Fruit fly (Drosophila melanogaster): ENCODE data around the gene ClC-a.

ClC-a gene

dm6 chr3R:11759971-11760370 lies 53.0 kb downstream of the ClC-a start:
- no peak for TF ChIP-seq CG9705 (GFP tag; optimal IDR thresholded peaks at IDR 0.05)
- TF ChIP-seq Dif (GFP tag; optimal IDR thresholded peaks at IDR 0.05; ENCODE audit: partially characterized antibody): peak; percentile 88
- TF ChIP-seq dl (GFP tag; optimal IDR thresholded peaks at IDR 0.05; ENCODE audit: insufficient read depth in 1 of 2, partially characterized antibody in 2 of 2): peak; percentile 55 to 81
- TF ChIP-seq usp (GFP tag; optimal IDR thresholded peaks at IDR 0.05): no peak

dm6 chr3R:11759185-11759731 lies 53.7 kb downstream of the ClC-a start:
- TF ChIP-seq Dif (GFP tag; optimal IDR thresholded peaks at IDR 0.05; ENCODE audit: partially characterized antibody) (peak; percentile 7), Rel (GFP tag; optimal IDR thresholded peaks at IDR 0.05) (no peak), Rel (tag; optimal IDR thresholded peaks at IDR 0.05) (no peak), sage (GFP tag; optimal IDR thresholded peaks at IDR 0.05) (no peak), brk (GFP tag; optimal IDR thresholded peaks at IDR 0.05) (peak; percentile 31)

dm6 chr3R:11758507-11759184 lies 54.4 kb downstream of the ClC-a start:
- TF ChIP-seq Hr83 (GFP tag; optimal IDR thresholded peaks at IDR 0.05; ENCODE audit: poor library complexity, severe bottlenecking): peak; percentile 11
- TF ChIP-seq Mio (GFP tag; optimal IDR thresholded peaks at IDR 0.05): no peak
- TF ChIP-seq fru (GFP tag; optimal IDR thresholded peaks at IDR 0.05): peak; percentile 84
- TF ChIP-seq h (GFP tag; optimal IDR thresholded peaks at IDR 0.05): peak; percentile 16
- TF ChIP-seq sage (GFP tag; optimal IDR thresholded peaks at IDR 0.05): peak; percentile 56
- peak; percentile 54 for TF ChIP-seq rgr (GFP tag; optimal IDR thresholded peaks at IDR 0.05)
- TF ChIP-seq CG32264 (GFP tag; optimal IDR thresholded peaks at IDR 0.05): no peak
- no peak for TF ChIP-seq brk (GFP tag; optimal IDR thresholded peaks at IDR 0.05)
- no peak for TF ChIP-seq pan (optimal IDR thresholded peaks at IDR 0.05)
- TF ChIP-seq dl (GFP tag; optimal IDR thresholded peaks at IDR 0.05; ENCODE audit: insufficient read depth in 1 of 2, partially characterized antibody in 2 of 2): peak; percentile 16 to 67
- TF ChIP-seq Rel (GFP tag; optimal IDR thresholded peaks at IDR 0.05): no peak
- no peak for TF ChIP-seq Rel (tag; optimal IDR thresholded peaks at IDR 0.05)
- no peak for TF ChIP-seq Vsx2 (GFP tag; optimal IDR thresholded peaks at IDR 0.05; ENCODE audit: partially characterized antibody)
- TF ChIP-seq usp (GFP tag; optimal IDR thresholded peaks at IDR 0.05): no peak
- peak; percentile 43 for TF ChIP-seq ey (GFP tag; optimal IDR thresholded peaks at IDR 0.05)
- TF ChIP-seq CrebA (GFP tag; optimal IDR thresholded peaks at IDR 0.05; ENCODE audit: borderline replicate concordance): no peak
- TF ChIP-seq Hr78 (GFP tag; optimal IDR thresholded peaks at IDR 0.05): no peak
- peak; percentile 74 for TF ChIP-seq Dif (GFP tag; optimal IDR thresholded peaks at IDR 0.05; ENCODE audit: partially characterized antibody)
- no peak for TF ChIP-seq N (GFP tag; optimal IDR thresholded peaks at IDR 0.05)
- peak; percentile 51 for TF ChIP-seq HLH106 (tag; optimal IDR thresholded peaks at IDR 0.05)
- peak; percentile 48 for TF ChIP-seq Sp1 (GFP tag; optimal IDR thresholded peaks at IDR 0.05)
- no peak for TF ChIP-seq lola (GFP tag; optimal IDR thresholded peaks at IDR 0.05)
- peak; percentile 43 for TF ChIP-seq OdsH (GFP tag; optimal IDR thresholded peaks at IDR 0.05)
- peak; percentile 37 for TF ChIP-seq tai (GFP tag; optimal IDR thresholded peaks at IDR 0.05)
- no peak for TF ChIP-seq dmrt93B (GFP tag; optimal IDR thresholded peaks at IDR 0.05)
- peak in 1 of 2 experiments; percentile 58 for TF ChIP-seq foxo (GFP tag; optimal IDR thresholded peaks at IDR 0.05)
- no peak for TF ChIP-seq sv (GFP tag; optimal IDR thresholded peaks at IDR 0.05)
- no peak for TF ChIP-seq br (GFP tag; optimal IDR thresholded peaks at IDR 0.05)
- no peak for TF ChIP-seq Myc (optimal IDR thresholded peaks at IDR 0.05)
- TF ChIP-seq woc (GFP tag; optimal IDR thresholded peaks at IDR 0.05): peak; percentile 73
- peak; percentile 45 for TF ChIP-seq psq (GFP tag; optimal IDR thresholded peaks at IDR 0.05)
- TF ChIP-seq Hnf4 (GFP tag; optimal IDR thresholded peaks at IDR 0.05): peak; percentile 22

DNA sequence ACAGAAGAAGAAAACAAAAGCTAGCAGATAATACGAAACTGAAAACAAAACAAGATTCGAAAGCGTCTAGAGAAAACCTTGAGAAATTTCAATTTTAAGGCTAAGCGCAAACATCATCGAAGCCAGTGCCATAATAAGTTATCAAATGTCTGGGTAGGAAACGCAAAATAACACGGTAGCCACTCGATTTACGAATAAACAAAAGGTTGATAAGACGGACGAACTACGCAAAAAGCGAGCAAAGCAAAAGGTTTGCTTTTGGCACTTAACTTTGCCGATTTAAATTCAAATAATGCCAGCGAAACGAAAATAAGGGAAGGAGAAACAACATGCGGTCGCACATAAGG lies 54.9 kb downstream of the ClC-a start:
- no peak for TF ChIP-seq Dif (GFP tag; optimal IDR thresholded peaks at IDR 0.05; ENCODE audit: partially characterized antibody)
- peak; percentile 5 for TF ChIP-seq Rel (GFP tag; optimal IDR thresholded peaks at IDR 0.05)
- TF ChIP-seq Rel (tag; optimal IDR thresholded peaks at IDR 0.05): no peak

Measured in whole organism, wandering third instar larva.